Fruit fly (Drosophila melanogaster): Measurements from ENCODE around the gene CG17780.

The CG17780 gene

dm6 chr3R:24384952-24385351 is at the start of gene CG17780:
Gene CG17780, minus strand, starts transcription at chr3R:24385052.
- TF ChIP-seq noc (tag; optimal IDR thresholded peaks at IDR 0.05): no peak

DNA sequence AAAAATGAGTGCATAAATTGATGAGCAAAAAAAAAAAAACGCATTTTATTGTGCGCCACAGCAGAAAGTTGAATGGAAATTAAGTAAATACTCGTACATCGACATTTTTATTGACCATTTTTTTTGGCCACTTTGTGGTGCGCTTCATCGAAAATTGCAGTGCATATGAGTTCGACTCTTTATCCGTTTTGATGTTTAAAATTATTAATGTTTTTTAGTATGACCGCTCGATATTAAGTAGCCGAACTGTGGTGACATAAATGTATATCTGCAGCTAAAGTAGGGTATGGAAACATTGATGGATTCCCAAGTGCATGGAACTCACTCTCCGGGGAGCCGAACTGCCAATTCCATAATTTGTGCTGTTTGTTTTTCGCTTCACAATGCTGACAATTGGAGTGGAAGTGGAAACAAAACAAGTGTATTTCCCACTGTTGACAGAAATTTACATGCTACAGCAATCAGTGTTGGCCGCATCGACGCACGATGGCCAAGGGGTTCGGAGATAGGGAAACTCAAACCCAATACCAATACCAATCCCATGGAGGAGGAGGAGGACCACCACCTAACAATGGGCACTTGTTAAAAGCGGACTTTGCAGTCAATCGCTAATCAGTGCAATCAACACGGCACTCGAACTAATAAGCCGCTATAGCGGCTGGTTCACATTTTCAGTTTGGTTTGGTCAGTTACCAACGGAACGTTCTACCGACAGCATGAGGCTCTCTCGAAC is 7.5 kb upstream of the CG17780 start, which contains the start of gene CG13616:
Gene CG13616 (plus strand): TSS at position 683 of the 733 bp plus-strand sequence.
- no peak for TF ChIP-seq noc (tag; optimal IDR thresholded peaks at IDR 0.05)

- TF ChIP-seq noc (tag; optimal IDR thresholded peaks at IDR 0.05): no peak
Observed at dm6 chr3R:24390239-24390638, 5.4 kb upstream of the CG17780 start, which contains the start of the genes CG5768 and CG13615. Gene CG5768, minus strand, starts transcription at chr3R:24390339. Gene CG13615, plus strand, starts transcription at chr3R:24390518.

dm6 chr3R:24386434-24386833 is 1.6 kb upstream of the CG17780 start:
- TF ChIP-seq noc (tag; optimal IDR thresholded peaks at IDR 0.05): no peak

DNA sequence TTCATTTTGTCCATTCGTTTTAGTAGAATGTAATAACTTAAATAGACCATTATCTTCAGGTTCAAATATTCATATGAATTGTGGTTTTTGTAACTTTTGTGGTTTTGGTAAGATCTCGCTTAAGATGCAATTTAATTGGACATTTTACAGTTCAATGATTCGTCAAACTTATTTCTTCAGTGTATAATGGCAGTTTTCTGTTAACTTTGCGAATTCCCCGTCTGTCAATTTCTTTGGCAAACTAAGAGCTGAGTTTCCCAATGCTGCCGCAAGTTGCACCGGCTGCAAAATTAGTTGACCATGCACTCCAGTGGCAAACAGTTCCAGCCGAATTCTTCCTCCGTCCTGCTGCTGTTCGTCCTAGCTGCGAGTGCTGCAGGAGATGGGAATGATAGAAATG is 8.3 kb downstream of the CG17780 start, which contains the start of gene CG33342:
Gene CG33342 (plus strand): TSS at position 301 of the 400 bp plus-strand sequence.
- no peak for TF ChIP-seq noc (tag; optimal IDR thresholded peaks at IDR 0.05)

- TF ChIP-seq noc (tag; optimal IDR thresholded peaks at IDR 0.05): no peak
Observed at dm6 chr3R:24375561-24375960, 9.3 kb downstream of the CG17780 start, which contains the start of gene CG17781. Gene CG17781, minus strand, starts transcription at chr3R:24375661.

DNA sequence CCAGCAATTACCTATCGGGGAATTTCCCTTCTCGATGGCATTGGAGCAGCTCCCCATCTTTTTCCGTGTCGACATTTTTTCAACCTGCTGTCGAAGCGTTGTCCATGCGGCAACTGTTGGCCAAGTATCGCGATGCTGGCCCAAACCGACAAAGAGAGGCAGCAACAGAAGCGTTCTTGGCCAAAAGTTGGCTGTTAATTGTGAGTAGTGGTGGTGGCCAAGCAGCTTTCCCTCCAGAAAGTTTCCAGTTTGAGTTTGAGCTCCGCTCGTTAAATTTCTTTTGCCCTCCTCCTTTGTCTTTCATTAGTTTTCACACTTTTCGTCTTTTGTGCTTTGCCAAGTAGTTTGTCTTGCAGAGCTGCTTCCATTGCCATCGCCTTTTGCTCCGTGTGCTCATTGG is 12.2 kb downstream of the CG17780 start, which contains the start of gene CG17782:
Gene CG17782 (minus strand): TSS at position 101 of the 400 bp plus-strand sequence.
- no peak for TF ChIP-seq noc (tag; optimal IDR thresholded peaks at IDR 0.05)

- no peak for TF ChIP-seq noc (tag; optimal IDR thresholded peaks at IDR 0.05)
Observed at dm6 chr3R:24369268-24369667, 15.6 kb downstream of the CG17780 start, which contains the start of gene CG13614. Gene CG13614, plus strand, starts transcription at chr3R:24369568.

dm6 chr3R:24368064-24368463 is 16.8 kb downstream of the CG17780 start, which contains the start of the genes CG42812 and CG33341:
Gene CG42812, minus strand, starts transcription at chr3R:24368164.
Gene CG33341, plus strand, starts transcription at chr3R:24368358.
- no peak for TF ChIP-seq noc (tag; optimal IDR thresholded peaks at IDR 0.05)

DNA sequence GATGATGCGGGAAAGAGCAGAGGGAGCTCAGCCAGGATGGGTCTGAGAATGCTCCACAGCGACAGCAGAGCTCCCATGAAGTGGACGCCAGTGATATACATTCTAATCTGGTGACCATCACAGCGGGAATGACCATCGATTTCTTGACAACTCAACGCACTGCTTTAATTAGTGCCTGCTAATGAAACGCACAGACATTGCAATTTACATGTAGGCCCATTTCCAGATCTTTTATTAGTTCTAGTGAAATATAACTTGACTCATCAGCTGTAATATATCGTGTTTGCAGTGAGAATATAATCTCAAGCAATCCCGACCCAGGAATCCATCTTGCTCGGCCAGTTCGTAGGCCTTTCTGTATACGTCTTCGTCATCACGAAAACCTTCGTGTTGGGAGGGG is 17.7 kb downstream of the CG17780 start, which contains the start of gene CG42811:
Gene CG42811 (minus strand): TSS at position 101 of the 400 bp plus-strand sequence.
- no peak for TF ChIP-seq noc (tag; optimal IDR thresholded peaks at IDR 0.05)

dm6 chr3R:24364880-24365604 is 19.8 kb downstream of the CG17780 start, which contains the start of the genes CG17784 and CG13613:
Gene CG17784, minus strand, starts transcription at chr3R:24364980.
Gene CG13613, plus strand, starts transcription at chr3R:24365554.
- TF ChIP-seq noc (tag; optimal IDR thresholded peaks at IDR 0.05): no peak

DNA sequence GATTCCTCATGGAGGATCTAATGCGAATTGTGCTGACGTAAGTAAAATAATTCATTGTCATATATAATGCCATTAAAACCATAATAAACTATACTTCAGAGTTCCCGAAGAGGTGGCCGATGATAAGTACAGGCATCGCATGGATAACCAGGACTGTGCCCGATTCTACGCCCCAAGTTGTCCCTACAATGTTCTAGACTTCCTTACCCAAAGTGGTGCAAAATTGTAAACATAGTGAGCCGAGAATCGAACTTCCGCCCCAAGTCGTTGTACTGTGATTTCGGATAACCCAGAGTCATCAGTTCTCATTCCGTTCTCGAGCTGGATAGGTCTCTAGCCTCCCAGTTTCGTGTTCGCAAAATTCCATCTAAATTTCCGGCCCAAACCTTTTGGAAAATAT is 22.0 kb downstream of the CG17780 start, which contains the start of gene CG33340:
Gene CG33340 (plus strand): TSS at position 301 of the 400 bp plus-strand sequence.
- TF ChIP-seq noc (tag; optimal IDR thresholded peaks at IDR 0.05): no peak

DNA sequence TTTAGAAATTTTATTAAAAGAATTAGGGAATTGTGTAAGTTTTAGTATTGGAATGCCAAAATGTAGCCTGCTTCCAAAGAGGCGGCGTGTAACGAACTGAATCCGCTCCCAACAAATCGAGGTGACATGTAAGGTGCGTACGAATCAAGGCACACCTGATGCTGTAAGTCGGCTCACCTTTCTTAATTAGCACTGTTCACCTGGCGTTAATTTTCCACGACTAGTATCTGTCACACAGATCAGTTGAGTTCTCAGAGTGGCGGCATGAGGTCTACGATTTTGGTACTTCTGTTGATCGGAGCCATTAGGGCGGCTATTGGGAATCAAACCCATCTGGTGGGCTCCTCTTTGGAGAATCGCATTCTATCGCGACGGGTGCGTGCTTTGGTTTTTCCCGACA is 23.3 kb downstream of the CG17780 start, which contains the start of the genes CG5762 and CG33339:
Gene CG5762 (minus strand): TSS at position 101 of the 400 bp plus-strand sequence.
Gene CG33339 (plus strand): TSS at position 265 of the 400 bp plus-strand sequence.
- no peak for TF ChIP-seq noc (tag; optimal IDR thresholded peaks at IDR 0.05)

- no peak for TF ChIP-seq noc (tag; optimal IDR thresholded peaks at IDR 0.05)
Observed at dm6 chr3R:24359957-24360356, 24.9 kb downstream of the CG17780 start, which contains the start of gene CG18528. Gene CG18528, minus strand, starts transcription at chr3R:24360144.

DNA sequence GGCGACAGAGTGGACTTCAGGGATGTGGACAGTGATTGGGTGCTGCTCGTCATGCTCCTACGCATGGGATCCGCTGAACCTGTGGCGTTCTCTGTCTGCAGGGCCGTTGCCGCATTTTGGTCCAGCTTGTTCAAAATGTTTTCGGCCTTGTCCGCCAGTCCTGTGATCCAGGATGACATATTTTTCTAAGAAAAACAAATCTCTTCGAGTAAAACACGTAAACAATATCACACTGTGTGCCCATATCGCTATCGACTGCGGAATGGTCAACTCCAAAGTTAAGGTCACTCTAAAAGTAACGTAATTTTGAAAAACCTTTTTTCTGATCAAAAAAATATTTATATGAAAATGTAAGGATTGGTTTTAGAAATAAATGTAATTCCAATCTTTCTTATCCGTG is 27.2 kb downstream of the CG17780 start, which contains the start of gene Golgin84:
Gene Golgin84 (minus strand): TSS at position 241 of the 400 bp plus-strand sequence.
- TF ChIP-seq noc (tag; optimal IDR thresholded peaks at IDR 0.05): no peak

DNA sequence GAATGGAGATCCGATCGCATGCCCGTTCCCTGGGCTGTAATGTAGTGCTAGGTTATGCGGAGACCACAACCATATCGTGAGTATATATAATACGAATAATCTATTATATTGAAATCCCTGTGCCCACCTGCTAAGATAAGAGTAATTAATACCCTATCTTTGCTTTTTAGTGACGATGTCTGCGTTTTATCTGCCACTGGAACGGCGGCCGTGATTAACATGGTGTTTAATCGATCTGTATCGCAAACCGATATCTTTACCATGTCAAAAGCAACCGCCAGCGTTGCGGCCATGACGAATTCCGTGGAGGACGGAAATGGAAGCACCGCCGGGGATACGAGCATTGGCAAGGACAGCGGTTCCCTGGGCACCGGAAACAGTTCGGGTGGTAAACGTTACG is 31.4 kb downstream of the CG17780 start:
- TF ChIP-seq noc (tag; optimal IDR thresholded peaks at IDR 0.05): no peak
